Worm (Caenorhabditis elegans): Measurements from ENCODE around the gene pfk-1.2.

pfk-1.2 gene

DNA sequence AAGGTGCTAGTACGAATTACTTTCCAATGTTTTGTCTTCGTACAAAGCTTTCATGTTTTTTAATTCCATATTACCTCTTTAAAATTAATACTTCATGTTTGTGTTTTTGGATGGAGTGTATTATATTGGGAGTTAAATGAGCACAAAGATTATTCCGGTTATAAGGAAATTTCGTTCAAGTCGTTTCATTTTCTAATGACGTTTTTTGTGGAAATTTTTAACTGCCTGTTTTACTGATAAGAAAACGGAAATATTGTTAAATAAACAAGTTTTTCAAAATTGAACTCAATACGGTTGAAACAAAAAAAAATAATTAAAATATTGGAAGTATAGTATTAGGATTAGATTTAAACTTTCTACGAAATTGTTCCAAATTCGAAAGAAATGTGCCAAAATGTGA, 4.3 kb upstream of the pfk-1.2 start:
- no peak for TF ChIP-seq F33H1.4 (GFP tag; IDR thresholded peaks at IDR 0.05)
- peak; percentile 3 for TF ChIP-seq nhr-80 (tag; optimal IDR thresholded peaks at IDR 0.05)
- no peak for TF ChIP-seq ekl-4 (GFP tag; IDR thresholded peaks at IDR 0.05)
- TF ChIP-seq rpc-1 (optimal IDR thresholded peaks at IDR 0.05) = no peak
- TF ChIP-seq rpc-1 (tag; optimal IDR thresholded peaks at IDR 0.05) = no peak
- TF ChIP-seq dpff-1 (tag; optimal IDR thresholded peaks at IDR 0.05) = no peak
- no peak for TF ChIP-seq lin-40 (tag; optimal IDR thresholded peaks at IDR 0.05)
- TF ChIP-seq attf-3 (GFP tag; conservative IDR thresholded peaks at IDR 0.05) = no peak

DNA sequence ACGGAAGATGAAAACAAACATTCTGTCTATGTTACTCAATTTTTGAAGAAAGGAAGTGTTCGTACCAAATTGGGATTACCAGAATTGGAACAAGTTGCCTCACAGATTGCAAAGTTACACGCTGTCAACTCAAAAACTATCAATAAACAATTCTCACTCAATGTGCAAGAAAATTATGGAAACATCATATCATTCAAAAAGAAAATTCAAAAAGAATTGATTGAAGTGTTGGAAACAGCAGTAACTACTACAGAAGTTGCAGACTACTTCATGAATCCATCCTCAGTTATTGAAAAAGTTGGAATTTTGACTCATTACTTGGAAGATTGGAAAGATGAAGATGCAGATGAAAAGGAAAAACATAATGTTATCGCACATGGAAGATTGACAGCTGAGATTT, 3.6 kb upstream of the pfk-1.2 start:
- TF ChIP-seq gei-17 (GFP tag; optimal IDR thresholded peaks at IDR 0.05) (no peak), sdz-38 (tag; optimal IDR thresholded peaks at IDR 0.05) (no peak), D2030.7 (GFP tag; IDR thresholded peaks at IDR 0.05) (no peak), zfh-2 (GFP tag; conservative IDR thresholded peaks at IDR 0.05) (no peak), madf-6 (GFP tag; IDR thresholded peaks at IDR 0.05) (no peak)

DNA sequence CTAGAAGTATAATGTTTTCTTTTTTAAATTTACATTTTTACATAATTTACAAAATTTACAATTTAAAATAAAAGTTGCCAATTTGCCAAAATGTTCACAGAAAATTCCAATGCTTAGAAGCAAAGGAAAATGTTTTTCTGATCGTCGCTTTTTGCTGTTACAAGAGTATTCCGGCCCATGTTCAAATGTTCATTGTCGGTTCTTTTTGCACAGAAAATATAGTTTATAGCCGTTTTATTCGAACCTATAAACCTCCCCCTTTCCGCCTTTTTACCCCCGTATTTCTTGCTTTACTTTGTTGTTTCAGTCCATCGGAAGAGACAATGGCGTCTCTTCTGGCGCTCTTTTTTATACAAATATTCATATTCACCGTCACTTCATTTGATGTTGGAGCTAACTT, 3.0 kb downstream of the pfk-1.2 start, which contains the start of gene tag-329:
Gene tag-329 (plus strand): TSS at position 301 of the 400 bp plus-strand sequence.
- TF ChIP-seq Y79H2A.3 (GFP tag; conservative IDR thresholded peaks at IDR 0.05) (no peak), snpc-1.1 (tag; optimal IDR thresholded peaks at IDR 0.05; ENCODE audit: insufficient read depth) (no peak), rcor-1 (GFP tag; IDR thresholded peaks at IDR 0.05) (no peak), snpc-3.4 (tag; optimal IDR thresholded peaks at IDR 0.05) (no peak), fkh-3 (tag; optimal IDR thresholded peaks at IDR 0.05) (no peak), hlh-26 (GFP tag; conservative IDR thresholded peaks at IDR 0.05) (no peak), sea-2 (GFP tag; IDR thresholded peaks at IDR 0.05) (no peak), B0336.3 (GFP tag; IDR thresholded peaks at IDR 0.05) (no peak), ztf-22 (GFP tag; optimal IDR thresholded peaks at IDR 0.05) (no peak), F22D6.2 (tag; optimal IDR thresholded peaks at IDR 0.05) (no peak), dpff-1 (tag; optimal IDR thresholded peaks at IDR 0.05) (no peak), ekl-4 (GFP tag; IDR thresholded peaks at IDR 0.05) (no peak), mes-4 (tag; optimal IDR thresholded peaks at IDR 0.05) (no peak), F37B4.10 (GFP tag; IDR thresholded peaks at IDR 0.05) (no peak), tbx-9 (tag; optimal IDR thresholded peaks at IDR 0.05; ENCODE audit: borderline replicate concordance) (no peak), egrh-3 (GFP tag; IDR thresholded peaks at IDR 0.05) (no peak), B0019.2 (GFP tag; conservative IDR thresholded peaks at IDR 0.05) (no peak)

DNA sequence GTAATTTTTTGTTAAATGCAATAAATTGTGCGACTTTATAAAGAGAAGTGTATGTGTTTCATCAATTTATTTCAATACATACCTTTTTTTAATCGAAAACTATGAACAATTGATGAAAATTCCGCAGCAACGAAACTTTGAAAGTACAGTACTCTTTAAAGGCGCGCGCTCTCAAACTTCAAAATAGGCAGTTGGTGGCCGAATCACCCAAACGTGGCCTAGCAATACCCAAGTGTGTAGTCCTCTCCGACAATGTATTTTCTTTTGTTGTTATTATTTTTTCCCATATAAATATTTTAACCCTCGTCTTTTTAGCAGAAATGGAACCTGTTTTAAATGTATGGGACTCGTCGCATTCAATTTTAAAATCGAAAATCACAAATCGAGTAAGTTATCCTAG, 4.9 kb downstream of the pfk-1.2 start, which contains the start of gene C50F4.4:
Gene C50F4.4 (plus strand): TSS at position 267 of the 400 bp plus-strand sequence.
- TF ChIP-seq zfh-2 (GFP tag; conservative IDR thresholded peaks at IDR 0.05) (no peak), hsf-1 (GFP tag; IDR thresholded peaks at IDR 0.05) (no peak), cebp-1 (GFP tag; IDR thresholded peaks at IDR 0.05) (peak; percentile 34; the same call in 1 of the 2 replicates), cebp-1 (tag; optimal IDR thresholded peaks at IDR 0.05) (no peak), hmg-1.2 (GFP tag; IDR thresholded peaks at IDR 0.05) (0 out of 2 replicates have a peak, but pooled peaks have one; percentile 15), snpc-4 (GFP tag; optimal IDR thresholded peaks at IDR 0.05) (no peak), snpc-4 (tag; optimal IDR thresholded peaks at IDR 0.05) (peak in 2 of 4 experiments; percentile 3 to 27), him-1 (tag; optimal IDR thresholded peaks at IDR 0.05) (peak; percentile 50), lsl-1 (GFP tag; optimal IDR thresholded peaks at IDR 0.05) (peak; percentile 80), ceh-91 (GFP tag; IDR thresholded peaks at IDR 0.05) (0 out of 2 replicates have a peak, but pooled peaks have one; percentile 45), B0019.2 (GFP tag; conservative IDR thresholded peaks at IDR 0.05) (no peak), K11D2.4 (GFP tag; IDR thresholded peaks at IDR 0.05) (peak; percentile 58; the same call in 1 of the 2 replicates), madf-6 (GFP tag; IDR thresholded peaks at IDR 0.05) (peak; percentile 85), lir-1 (GFP tag; conservative IDR thresholded peaks at IDR 0.05) (no peak), F22D6.2 (tag; optimal IDR thresholded peaks at IDR 0.05) (no peak), unc-130 (GFP tag; optimal IDR thresholded peaks at IDR 0.05) (peak; percentile 66), snpc-3.4 (tag; optimal IDR thresholded peaks at IDR 0.05) (peak; percentile 53), egrh-3 (GFP tag; IDR thresholded peaks at IDR 0.05) (no peak), ama-1 (optimal IDR thresholded peaks at IDR 0.05) (no peak), ama-1 (GFP tag; optimal IDR thresholded peaks at IDR 0.05) (no peak), dpl-1 (GFP tag; optimal IDR thresholded peaks at IDR 0.05) (peak; percentile 17), ZK185.1 (tag; optimal IDR thresholded peaks at IDR 0.05; ENCODE audit: poor library complexity, severe bottlenecking) (peak; percentile 69), efl-1 (GFP tag; optimal IDR thresholded peaks at IDR 0.05) (peak; percentile 50), dox-1 (GFP tag; IDR thresholded peaks at IDR 0.05) (peak; percentile 71)
